Fruit fly (Drosophila melanogaster): Measurements from ENCODE around the gene smog.

DNA sequence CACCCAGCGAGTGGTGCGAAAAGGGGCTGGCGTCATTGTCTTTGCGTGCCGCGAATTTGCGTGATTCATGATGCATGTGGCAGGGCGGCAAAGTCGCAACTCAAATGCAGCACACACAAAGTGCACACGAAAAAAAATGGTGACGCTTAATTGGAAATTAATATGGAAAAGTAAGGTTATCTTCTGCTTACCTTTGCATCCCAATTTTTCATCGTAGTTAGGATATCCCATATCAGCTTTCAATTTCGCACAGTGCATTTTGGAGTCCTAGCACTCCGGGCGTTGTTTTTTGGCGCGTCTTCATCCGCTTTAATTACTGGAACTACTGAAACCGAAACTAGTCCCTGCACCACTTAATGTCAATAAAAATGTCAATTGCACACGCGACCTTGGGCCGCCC, 32.7 kb upstream of the smog start:
- TF ChIP-seq Adf1 (GFP tag; IDR thresholded peaks at IDR 0.05) = no peak
- TF ChIP-seq chinmo (GFP tag; IDR thresholded peaks at IDR 0.05; ENCODE audit: partially characterized antibody) = no peak
- TF ChIP-seq trem (tag; optimal IDR thresholded peaks at IDR 0.05) = no peak
- no peak for TF ChIP-seq Atf-2 (GFP tag; optimal IDR thresholded peaks at IDR 0.05)
- TF ChIP-seq Fer3 (tag; optimal IDR thresholded peaks at IDR 0.05) = no peak
- TF ChIP-seq hb (GFP tag; IDR thresholded peaks at IDR 0.05; ENCODE audit: partially characterized antibody) = no peak
- no peak for TF ChIP-seq CG1529 (GFP tag; optimal IDR thresholded peaks at IDR 0.05)
- no peak for TF ChIP-seq Bgb (GFP tag; IDR thresholded peaks at IDR 0.05; ENCODE audit: partially characterized antibody)
- TF ChIP-seq CG2678 (tag; optimal IDR thresholded peaks at IDR 0.05) = no peak
- TF ChIP-seq CG9727 (GFP tag; optimal IDR thresholded peaks at IDR 0.05) = no peak
- no peak for TF ChIP-seq dm (GFP tag; optimal IDR thresholded peaks at IDR 0.05)
- no peak for TF ChIP-seq fd64A (GFP tag; optimal IDR thresholded peaks at IDR 0.05)
- no peak for TF ChIP-seq gsb-n (tag; optimal IDR thresholded peaks at IDR 0.05)
